Fruit fly (Drosophila melanogaster): ENCODE results near the gene Osi11.

dm6 chr3R:6287433-6287832, 18.9 kb upstream of the Osi11 start, which contains the start of gene CG15594:
- TF ChIP-seq CG8478 (optimal IDR thresholded peaks at IDR 0.05) (no peak), CTCF (optimal IDR thresholded peaks at IDR 0.05) (no peak)

Data from S2 (cell line).